Worm (Caenorhabditis elegans) whole organism, young adult: ENCODE results near the gene srh-218.
A peak's percentile ranks its signal among the peaks of the same experiment; 100 is the strongest.

Experiments used
- B0019.2 ChIP-seq: fragments of 200-800 bp; sonication (Bioruptor generic); conservative IDR thresholded peaks from 2 replicates; pipeline ENCODE4 v1.3.6; 2022; ENCODE audit warnings: missing genetic modification reagents, missing genetic modification characterization, missing compliant biosample characterization
- B0261.1 ChIP-seq: sonication (generic microtip); optimal IDR thresholded peaks from 2 replicates; lab custom pipeline; 2016; ENCODE audit warnings: mild to moderate bottlenecking, missing genetic modification characterization, moderate library complexity, missing compliant biosample characterization
- D2030.7 ChIP-seq: fragments of 200-800 bp; sonication (Bioruptor generic); IDR thresholded peaks from 2 replicates; pipeline ENCODE4 v1.3.6; 2022; ENCODE audit warnings: missing genetic modification reagents, missing genetic modification characterization, missing compliant biosample characterization
- F33H1.4 ChIP-seq: fragments of 200-800 bp; sonication (Bioruptor generic); IDR thresholded peaks from 2 replicates; pipeline ENCODE4 v1.3.6; 2022; ENCODE audit warnings: missing genetic modification reagents, missing genetic modification characterization, missing compliant biosample characterization
- F37B4.10 ChIP-seq: fragments of 200-800 bp; sonication (Bioruptor generic); IDR thresholded peaks from 2 replicates; pipeline ENCODE4 v1.3.6; 2022; ENCODE audit warnings: missing genetic modification characterization, missing compliant biosample characterization
- F39B2.1 ChIP-seq: fragments of 200-800 bp; sonication (Bioruptor generic); IDR thresholded peaks from 2 replicates; pipeline ENCODE4 v1.3.6; 2022; ENCODE audit warnings: missing genetic modification reagents, missing genetic modification characterization, missing compliant biosample characterization
- K11D2.4 ChIP-seq: fragments of 200-800 bp; sonication (Bioruptor generic); IDR thresholded peaks from 2 replicates; pipeline ENCODE4 v1.3.6; 2022; ENCODE audit warnings: missing genetic modification reagents, missing genetic modification characterization, missing compliant biosample characterization
- K12H6.12 ChIP-seq: fragments of 200-800 bp; sonication (Bioruptor generic); optimal IDR thresholded peaks from 2 replicates; lab custom pipeline; 2018; ENCODE audit warnings: mild to moderate bottlenecking, missing genetic modification characterization, missing compliant biosample characterization
- Y53F4B.3 ChIP-seq: fragments of 200-800 bp; sonication (Bioruptor generic); IDR thresholded peaks from 2 replicates; pipeline ENCODE4 v1.3.6; 2022; ENCODE audit warnings: missing genetic modification reagents, missing genetic modification characterization, missing compliant biosample characterization
- Y53G8AR.9 ChIP-seq: fragments of 200-800 bp; sonication (Bioruptor generic); conservative IDR thresholded peaks from 2 replicates; pipeline ENCODE4 v1.3.6; 2022; ENCODE audit warnings: missing genetic modification reagents, missing genetic modification characterization, missing compliant biosample characterization
- ZK185.1 ChIP-seq: sonication (generic microtip); optimal IDR thresholded peaks from 2 replicates; lab custom pipeline; 2016; ENCODE audit warnings: mild to moderate bottlenecking, missing genetic modification characterization, missing compliant biosample characterization; ENCODE audit not compliant: poor library complexity, severe bottlenecking
- athp-1 ChIP-seq: sonication (generic microtip); optimal IDR thresholded peaks from 2 replicates; lab custom pipeline; 2017; ENCODE audit warnings: mild to moderate bottlenecking, missing genetic modification characterization, missing compliant biosample characterization
- attf-5 ChIP-seq: fragments of 200-800 bp; sonication (Bioruptor generic); optimal IDR thresholded peaks from 2 replicates; lab custom pipeline; 2018; ENCODE audit warnings: mild to moderate bottlenecking, missing genetic modification characterization, missing compliant biosample characterization
- attf-6 ChIP-seq: fragments of 200-800 bp; sonication (Bioruptor generic); IDR thresholded peaks from 2 replicates; pipeline ENCODE4 v1.3.6; 2022; ENCODE audit warnings: missing genetic modification reagents, missing genetic modification characterization, missing compliant biosample characterization
- cebp-1 ChIP-seq, 2 experiments: fragments of 200-800 bp in 1 of 2; sonication (Bioruptor generic) in 1 of 2; sonication (generic microtip) in 1 of 2; IDR thresholded peaks in 1 of 2; optimal IDR thresholded peaks in 1 of 2; 2 replicates each; pipeline versions ENCODE4 v1.3.6 to Lab custom; 2017 to 2022; ENCODE audit warnings: missing compliant biosample characterization in 2 of 2, missing genetic modification characterization in 2 of 2, mild to moderate bottlenecking in 1 of 2, missing genetic modification reagents in 1 of 2, moderate library complexity in 1 of 2
- ceh-58 ChIP-seq: fragments of 200-800 bp; sonication (Bioruptor generic); IDR thresholded peaks from 2 replicates; pipeline ENCODE4 v1.3.6; 2022; ENCODE audit warnings: missing genetic modification characterization, missing compliant biosample characterization
- chd-7 ChIP-seq: sonication (generic microtip); optimal IDR thresholded peaks from 2 replicates; lab custom pipeline; 2016; ENCODE audit warnings: mild to moderate bottlenecking, missing genetic modification characterization, moderate library complexity, missing compliant biosample characterization
- die-1 ChIP-seq: sonication (generic microtip); optimal IDR thresholded peaks from 2 replicates; lab custom pipeline; 2016; ENCODE audit warnings: missing genotype, mild to moderate bottlenecking, missing genetic modification characterization, missing compliant biosample characterization
- dox-1 ChIP-seq: fragments of 200-800 bp; sonication (Bioruptor generic); IDR thresholded peaks from 2 replicates; pipeline ENCODE4 v1.3.6; 2022; ENCODE audit warnings: missing genetic modification reagents, missing genetic modification characterization, missing compliant biosample characterization
- dpl-1 ChIP-seq: fragments of 150-350 bp; optimal IDR thresholded peaks from 2 replicates; lab custom pipeline; 2014; ENCODE audit warnings: missing biosample characterization, missing genetic modification reagents, missing genetic modification characterization
- ekl-4 ChIP-seq: fragments of 200-800 bp; sonication (Bioruptor generic); IDR thresholded peaks from 2 replicates; pipeline ENCODE4 v1.3.6; 2022; ENCODE audit warnings: missing genetic modification reagents, missing genetic modification characterization, missing compliant biosample characterization
- hmg-1.2 ChIP-seq: fragments of 200-800 bp; sonication (Bioruptor generic); IDR thresholded peaks from 2 replicates; pipeline ENCODE4 v1.3.6; 2022; ENCODE audit warnings: missing genetic modification reagents, missing genetic modification characterization, missing compliant biosample characterization
- hsf-1 ChIP-seq: fragments of 200-800 bp; sonication (Bioruptor generic); IDR thresholded peaks from 2 replicates; pipeline ENCODE4 v1.3.6; 2022; ENCODE audit warnings: missing genetic modification reagents, missing genetic modification characterization, missing compliant biosample characterization
- let-607 ChIP-seq, 2 experiments: fragments of 200-800 bp in 1 of 2; sonication (Bioruptor generic) in 1 of 2; sonication (generic microtip) in 1 of 2; optimal IDR thresholded peaks; 2 replicates each; lab custom pipeline; 2016 to 2018; ENCODE audit warnings: mild to moderate bottlenecking in 2 of 2, missing compliant biosample characterization in 2 of 2, missing genetic modification characterization in 2 of 2, moderate library complexity in 2 of 2, missing genotype in 1 of 2
- lin-26 ChIP-seq: fragments of 200-800 bp; sonication (Bioruptor generic); IDR thresholded peaks from 2 replicates; pipeline ENCODE4 v1.3.6; 2022; ENCODE audit warnings: missing genetic modification reagents, missing genetic modification characterization, missing compliant biosample characterization
- lin-40 ChIP-seq: sonication (generic microtip); optimal IDR thresholded peaks from 2 replicates; lab custom pipeline; 2016; ENCODE audit warnings: missing genetic modification characterization, mild to moderate bottlenecking, missing compliant biosample characterization, missing genotype, missing genetic modification reagents
- lin-54 ChIP-seq: fragments of 200-800 bp; sonication (Bioruptor generic); optimal IDR thresholded peaks from 2 replicates; lab custom pipeline; 2018; ENCODE audit warnings: mild to moderate bottlenecking, missing genetic modification characterization, missing compliant biosample characterization
- lir-1 ChIP-seq: fragments of 200-800 bp; sonication (Bioruptor generic); conservative IDR thresholded peaks from 2 replicates; pipeline ENCODE4 v1.3.6; 2022; ENCODE audit warnings: missing genetic modification reagents, missing genetic modification characterization, missing compliant biosample characterization
- lsl-1 ChIP-seq: fragments of 200-800 bp; sonication (Bioruptor generic); optimal IDR thresholded peaks from 2 replicates; lab custom pipeline; 2018; ENCODE audit warnings: mild to moderate bottlenecking, missing genetic modification characterization, moderate library complexity, missing compliant biosample characterization
- madf-3 ChIP-seq: fragments of 200-800 bp; sonication (Bioruptor generic); IDR thresholded peaks from 2 replicates; pipeline ENCODE4 v1.3.6; 2022; ENCODE audit warnings: missing genetic modification reagents, missing genetic modification characterization, missing compliant biosample characterization
- mcd-1 ChIP-seq: fragments of 200-800 bp; sonication (Bioruptor generic); IDR thresholded peaks from 2 replicates; pipeline ENCODE4 v1.3.6; 2022; ENCODE audit warnings: missing genetic modification reagents, missing genetic modification characterization, missing compliant biosample characterization
- nhr-120 ChIP-seq: fragments of 200-800 bp; sonication (Bioruptor generic); IDR thresholded peaks from 2 replicates; pipeline ENCODE4 v1.3.6; 2022; ENCODE audit warnings: missing genetic modification characterization, missing compliant biosample characterization
- nhr-80 ChIP-seq: sonication (generic microtip); optimal IDR thresholded peaks from 2 replicates; lab custom pipeline; 2016; ENCODE audit warnings: missing genetic modification characterization, missing compliant biosample characterization
- nhr-90 ChIP-seq: sonication (generic microtip); optimal IDR thresholded peaks from 2 replicates; lab custom pipeline; 2016; ENCODE audit warnings: missing genotype, mild to moderate bottlenecking, missing genetic modification characterization, missing compliant biosample characterization
- pbrm-1 ChIP-seq: fragments of 200-800 bp; sonication (Bioruptor generic); IDR thresholded peaks from 2 replicates; pipeline ENCODE4 v1.3.6; 2022; ENCODE audit warnings: missing genetic modification reagents, missing genetic modification characterization, missing compliant biosample characterization
- rpc-1 ChIP-seq, 2 experiments: fragments of 150-350 bp in 1 of 2; sonication (generic microtip) in 1 of 2; optimal IDR thresholded peaks; 2 replicates each; lab custom pipeline; 2014 to 2018; ENCODE audit warnings: missing biosample characterization in 1 of 2, missing genetic modification characterization in 1 of 2, missing genetic modification reagents in 1 of 2, missing genotype in 1 of 2
- sea-2 ChIP-seq: fragments of 200-800 bp; sonication (Bioruptor generic); IDR thresholded peaks from 2 replicates; pipeline ENCODE4 v1.3.6; 2022; ENCODE audit warnings: missing genetic modification characterization, missing compliant biosample characterization
- snpc-1.1 ChIP-seq: sonication (generic microtip); optimal IDR thresholded peaks from 2 replicates; lab custom pipeline; 2017; ENCODE audit warnings: missing genetic modification characterization, mild to moderate bottlenecking, missing compliant biosample characterization, antibody characterized with exemption, moderate library complexity, missing genotype, missing genetic modification reagents; ENCODE audit not compliant: insufficient read depth
- snpc-4 ChIP-seq, 5 experiments: fragments of 150-350 bp in 1 of 5; sonication (generic microtip) in 4 of 5; optimal IDR thresholded peaks; 2 replicates each; lab custom pipeline; 2014 to 2018; ENCODE audit warnings: missing genetic modification characterization in 5 of 5, missing biosample characterization in 3 of 5, antibody characterized with exemption in 2 of 5, mild to moderate bottlenecking in 2 of 5, missing compliant biosample characterization in 2 of 5, missing genotype in 2 of 5, moderate library complexity in 2 of 5, missing genetic modification reagents in 1 of 5
- tbp1 ChIP-seq: fragments of 200-800 bp; sonication (Bioruptor generic); optimal IDR thresholded peaks from 2 replicates; lab custom pipeline; 2018; ENCODE audit warnings: mild to moderate bottlenecking, missing genetic modification characterization, missing compliant biosample characterization
- tbx-9 ChIP-seq: sonication (generic microtip); optimal IDR thresholded peaks from 2 replicates; lab custom pipeline; 2016; ENCODE audit warnings: borderline replicate concordance, missing genetic modification characterization, inconsistent platforms, missing compliant biosample characterization
- ztf-18 ChIP-seq: sonication (generic microtip); optimal IDR thresholded peaks from 2 replicates; lab custom pipeline; 2016; ENCODE audit warnings: missing genotype, mild to moderate bottlenecking, missing genetic modification characterization, missing compliant biosample characterization
- ztf-26 ChIP-seq: sonication (generic microtip); optimal IDR thresholded peaks from 2 replicates; lab custom pipeline; 2017; ENCODE audit warnings: missing genetic modification characterization, missing compliant biosample characterization
- ztf-28 ChIP-seq: fragments of 200-800 bp; sonication (Bioruptor generic); IDR thresholded peaks from 2 replicates; pipeline ENCODE4 v1.3.6; 2022; ENCODE audit warnings: missing genetic modification reagents, missing genetic modification characterization, missing compliant biosample characterization
- ztf-6 ChIP-seq: fragments of 200-800 bp; sonication (Bioruptor generic); IDR thresholded peaks from 2 replicates; pipeline ENCODE4 v1.3.6; 2022; ENCODE audit warnings: missing genetic modification reagents, missing genetic modification characterization, missing compliant biosample characterization

Gene srh-218

DNA sequence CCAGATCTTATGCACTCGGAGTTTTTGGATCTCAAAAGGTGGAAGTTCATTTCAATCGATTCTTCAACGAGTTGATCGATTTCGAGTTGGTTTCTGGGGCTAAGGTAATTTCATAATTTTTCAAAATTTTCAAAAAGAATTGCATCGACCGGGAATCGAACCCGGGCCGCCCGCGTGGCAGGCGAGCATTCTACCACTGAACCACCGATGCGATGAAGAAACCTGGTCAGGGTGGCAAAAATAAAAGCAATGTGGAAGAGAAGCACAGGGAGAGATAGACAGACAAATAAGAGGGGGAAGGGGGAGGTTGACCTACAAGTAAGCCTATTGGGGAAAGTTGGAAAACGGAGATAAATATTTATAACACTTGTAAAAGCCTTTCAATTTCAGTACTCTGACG is 11.3 kb downstream of the srh-218 start:
- 0 out of 2 replicates have a peak, but pooled peaks have one; percentile 52 for TF ChIP-seq lir-1 (GFP tag; lab: Robert Waterston, UW)
- TF ChIP-seq ZK185.1 (tag; lab: Kevin White, UChicago) = peak; percentile 24
- TF ChIP-seq hmg-1.2 = peak; percentile 64
- TF ChIP-seq B0261.1 (tag; lab: Kevin White, UChicago) = peak; percentile 85
- no peak for TF ChIP-seq F37B4.10 (GFP tag; lab: Robert Waterston, UW)
- TF ChIP-seq athp-1 (tag; lab: Kevin White, UChicago) = peak; percentile 52
- peak; percentile 31 for TF ChIP-seq die-1 (tag; lab: Kevin White, UChicago)
- TF ChIP-seq Y53F4B.3 (GFP tag; lab: Robert Waterston, UW) = no peak
- no peak for TF ChIP-seq lin-40 (tag; lab: Kevin White, UChicago)
- TF ChIP-seq attf-6 (GFP tag; lab: Robert Waterston, UW) = peak; percentile 33; the same call in 1 of the 2 replicates
- TF ChIP-seq ztf-26 (tag; lab: Kevin White, UChicago) = peak; percentile 22
- TF ChIP-seq K12H6.12 = no peak
- peak; percentile 46 for TF ChIP-seq ztf-18 (tag; lab: Kevin White, UChicago)
- TF ChIP-seq mcd-1 (GFP tag; lab: Robert Waterston, UW) = peak; percentile 56; the same call in 1 of the 2 replicates
- peak; percentile 75 for TF ChIP-seq D2030.7
- TF ChIP-seq K11D2.4 (GFP tag; lab: Robert Waterston, UW) = peak; percentile 43; the same call in 1 of the 2 replicates
- TF ChIP-seq lin-54 (GFP tag; lab: Kevin White, UChicago) = peak; percentile 57
- no peak for TF ChIP-seq F39B2.1 (GFP tag; lab: Robert Waterston, UW)
- TF ChIP-seq tbx-9 (tag; lab: Kevin White, UChicago) = no peak
- TF ChIP-seq nhr-90 = peak; percentile 38
- TF ChIP-seq hsf-1 (GFP tag; lab: Robert Waterston, UW) = 0 out of 2 replicates have a peak, but pooled peaks have one; percentile 42
- TF ChIP-seq nhr-120 (GFP tag; lab: Robert Waterston, UW) = 0 out of 2 replicates have a peak, but pooled peaks have one; percentile 30
- TF ChIP-seq ztf-6 (GFP tag; lab: Robert Waterston, UW) = no peak
- peak; percentile 75 for TF ChIP-seq snpc-4 (GFP tag; optimal IDR thresholded peaks at IDR 0.05; lab: Kevin White, UChicago)
- TF ChIP-seq snpc-4 (tag; optimal IDR thresholded peaks at IDR 0.05; lab: Kevin White, UChicago) = peak in 3 of 4 experiments; percentile 34 to 73 (median 41)
- no peak for TF ChIP-seq sea-2 (GFP tag; lab: Robert Waterston, UW)
- TF ChIP-seq tbp1 (GFP tag; lab: Kevin White, UChicago) = peak; percentile 93
- no peak for TF ChIP-seq dpl-1 (GFP tag; lab: Kevin White, UChicago)
- no peak for TF ChIP-seq snpc-1.1 (tag; lab: Kevin White, UChicago)
- TF ChIP-seq cebp-1 (GFP tag; IDR thresholded peaks at IDR 0.05; lab: Robert Waterston, UW) = peak; percentile 44; the same call in 1 of the 2 replicates
- no peak for TF ChIP-seq cebp-1 (tag; optimal IDR thresholded peaks at IDR 0.05; lab: Kevin White, UChicago)
- peak; percentile 76 for TF ChIP-seq rpc-1 (optimal IDR thresholded peaks at IDR 0.05; lab: Kevin White, UChicago)
- peak; percentile 83 for TF ChIP-seq rpc-1 (tag; optimal IDR thresholded peaks at IDR 0.05; lab: Kevin White, UChicago)
- peak; percentile 24 for TF ChIP-seq nhr-80
- TF ChIP-seq lsl-1 (GFP tag; lab: Kevin White, UChicago) = peak; percentile 36
- peak; percentile 62; the same call in 1 of the 2 replicates for TF ChIP-seq pbrm-1 (GFP tag; lab: Robert Waterston, UW)
- peak; percentile 7 for TF ChIP-seq attf-5 (GFP tag; lab: Kevin White, UChicago)
- TF ChIP-seq ztf-28 = peak; percentile 70; the same call in 1 of the 2 replicates
- TF ChIP-seq F33H1.4 (GFP tag; lab: Robert Waterston, UW) = peak; percentile 32; the same call in 1 of the 2 replicates
- TF ChIP-seq lin-26 (GFP tag; lab: Robert Waterston, UW) = peak; percentile 85
- TF ChIP-seq ekl-4 = 0 out of 2 replicates have a peak, but pooled peaks have one; percentile 15
- TF ChIP-seq dox-1 = peak; percentile 63
- peak; percentile 19 for TF ChIP-seq chd-7
- peak in 1 of 2 experiments; percentile 14 for TF ChIP-seq let-607 (tag; optimal IDR thresholded peaks at IDR 0.05; lab: Kevin White, UChicago)
- 0 out of 2 replicates have a peak, but pooled peaks have one; percentile 62 for TF ChIP-seq ceh-58 (GFP tag; lab: Robert Waterston, UW)
- TF ChIP-seq B0019.2 (GFP tag; lab: Robert Waterston, UW) = no peak
- TF ChIP-seq madf-3 (GFP tag; lab: Robert Waterston, UW) = 0 out of 2 replicates have a peak, but pooled peaks have one; percentile 14
- TF ChIP-seq Y53G8AR.9 (GFP tag; lab: Robert Waterston, UW) = no peak
